Worm (Caenorhabditis elegans): ENCODE measurements around the gene sth-1.

Gene sth-1

ce11 chrV:8051851-8052250, at the start of gene sth-1:
TSS of gene sth-1 (plus strand) at chrV:8052151.
- TF ChIP-seq nfyb-1 (GFP tag; IDR thresholded peaks at IDR 0.05) (no peak), nfya-2 (GFP tag; IDR thresholded peaks at IDR 0.05) (no peak), nhr-90 (tag; optimal IDR thresholded peaks at IDR 0.05) (no peak), F57C9.4 (tag; optimal IDR thresholded peaks at IDR 0.05) (no peak), ceh-27 (GFP tag; optimal IDR thresholded peaks at IDR 0.05) (no peak), bed-2 (GFP tag; IDR thresholded peaks at IDR 0.05) (no peak), zfh-2 (GFP tag; conservative IDR thresholded peaks at IDR 0.05) (no peak), ztf-28 (GFP tag; IDR thresholded peaks at IDR 0.05) (no peak), egrh-3 (GFP tag; IDR thresholded peaks at IDR 0.05) (no peak)

DNA sequence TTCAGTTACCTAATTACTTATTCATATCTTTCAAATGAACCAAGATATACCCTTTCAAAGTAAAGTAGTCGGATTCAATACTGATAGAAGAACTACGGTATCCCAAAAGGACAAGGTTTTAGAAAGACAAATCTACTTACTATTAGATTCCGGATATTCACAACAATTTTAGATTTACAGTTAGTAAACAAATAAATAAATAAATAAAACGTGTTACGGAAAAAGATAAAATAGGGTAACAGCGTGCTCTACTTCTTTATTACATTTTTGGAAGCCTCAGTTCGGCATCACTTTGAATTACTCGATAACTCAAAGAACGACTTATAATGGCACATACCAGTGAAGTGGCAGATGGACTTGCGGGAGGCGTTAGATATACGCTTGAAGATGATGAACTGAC, 47.0 kb upstream of the sth-1 start, which contains the start of gene Y97E10AR.8:
Y97E10AR.8 (plus strand) TSS at position 301 of the 400 bp plus-strand sequence.
- TF ChIP-seq mcd-1 (GFP tag; IDR thresholded peaks at IDR 0.05) = no peak
- no peak for TF ChIP-seq lag-1 (GFP tag; IDR thresholded peaks at IDR 0.05)
- TF ChIP-seq egl-18 (GFP tag; IDR thresholded peaks at IDR 0.05) = no peak
- no peak for TF ChIP-seq ccch-3 (GFP tag; optimal IDR thresholded peaks at IDR 0.05)
- no peak for TF ChIP-seq somi-1 (GFP tag; optimal IDR thresholded peaks at IDR 0.05)
- no peak for TF ChIP-seq hmg-20 (GFP tag; IDR thresholded peaks at IDR 0.05)
- no peak for TF ChIP-seq madf-8 (GFP tag; conservative IDR thresholded peaks at IDR 0.05)
- TF ChIP-seq ceh-100 (GFP tag; IDR thresholded peaks at IDR 0.05) = no peak
- no peak for TF ChIP-seq snpc-1.1 (tag; optimal IDR thresholded peaks at IDR 0.05; ENCODE audit: insufficient read depth)
- TF ChIP-seq akir-1 (GFP tag; optimal IDR thresholded peaks at IDR 0.05) = no peak
- TF ChIP-seq F49E8.2 (tag; optimal IDR thresholded peaks at IDR 0.05; ENCODE audit: insufficient read depth) = no peak
- no peak for TF ChIP-seq xnd-1 (tag; optimal IDR thresholded peaks at IDR 0.05)
- no peak for TF ChIP-seq snpc-4 (GFP tag; optimal IDR thresholded peaks at IDR 0.05)
- no peak for TF ChIP-seq snpc-4 (tag; optimal IDR thresholded peaks at IDR 0.05)
- TF ChIP-seq ceh-40 (GFP tag; IDR thresholded peaks at IDR 0.05) = no peak
- no peak for TF ChIP-seq F55B11.4 (tag; optimal IDR thresholded peaks at IDR 0.05; ENCODE audit: borderline replicate concordance, insufficient read depth)
- TF ChIP-seq hmg-1.2 (GFP tag; IDR thresholded peaks at IDR 0.05) = no peak
- TF ChIP-seq F23B12.7 (tag; optimal IDR thresholded peaks at IDR 0.05; ENCODE audit: insufficient read depth) = no peak
- TF ChIP-seq F37B4.10 (GFP tag; IDR thresholded peaks at IDR 0.05) = no peak

DNA sequence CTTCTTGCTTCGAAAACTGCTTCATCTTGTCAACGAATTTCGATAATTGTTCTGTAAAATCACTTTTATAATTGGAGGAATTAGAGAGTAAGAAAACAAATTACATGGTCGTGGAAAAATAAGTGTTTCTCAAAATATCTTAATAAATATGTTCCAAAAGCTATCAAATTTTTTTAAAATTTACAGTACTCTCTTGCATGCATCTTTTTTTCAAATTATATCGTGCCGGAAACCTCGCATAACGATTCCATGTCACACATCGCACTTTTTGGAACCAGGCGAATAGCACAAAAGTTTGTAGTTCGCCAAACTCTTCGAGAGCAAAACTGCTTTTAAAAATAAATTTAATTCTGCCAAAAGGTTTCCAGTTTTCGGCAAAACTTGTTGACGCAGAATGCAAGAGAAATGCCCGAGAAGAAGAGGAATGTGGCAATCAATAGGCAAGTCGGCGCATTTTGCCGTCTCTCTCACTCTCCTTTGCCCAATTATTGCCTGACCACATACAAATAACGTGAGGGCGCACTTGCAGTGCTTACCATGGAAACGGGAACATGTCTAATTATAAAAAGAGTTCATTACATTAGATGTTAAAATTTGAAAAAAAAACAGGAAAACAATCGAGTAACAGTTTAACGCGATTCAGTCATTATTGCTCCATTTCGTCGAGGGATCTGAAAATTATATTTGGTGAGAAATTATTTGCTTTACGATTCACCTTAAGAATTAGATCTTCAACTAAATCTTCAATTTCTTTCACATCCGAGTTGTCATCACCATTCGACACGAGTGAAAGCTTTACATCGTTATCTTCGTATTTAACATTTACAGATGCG, 44.3 kb upstream of the sth-1 start, which contains the start of gene Y97E10AR.3:
Y97E10AR.3 (minus strand) TSS at position 51 of the 833 bp plus-strand sequence.
- TF ChIP-seq B0336.3 (GFP tag; IDR thresholded peaks at IDR 0.05) = 0 out of 2 replicates have a peak, but pooled peaks have one; percentile 40
- 0 out of 2 replicates have a peak, but pooled peaks have one; percentile 20 for TF ChIP-seq ztf-25 (GFP tag; IDR thresholded peaks at IDR 0.05)
- TF ChIP-seq dpl-1 (GFP tag; optimal IDR thresholded peaks at IDR 0.05) = no peak
- peak; percentile 3 for TF ChIP-seq nhr-80 (tag; optimal IDR thresholded peaks at IDR 0.05)
- TF ChIP-seq hsf-1 (GFP tag; IDR thresholded peaks at IDR 0.05) = 0 out of 2 replicates have a peak, but pooled peaks have one; percentile 8
- TF ChIP-seq snpc-3.4 (tag; optimal IDR thresholded peaks at IDR 0.05) = peak; percentile 6
- no peak for TF ChIP-seq aptf-3 (GFP tag; IDR thresholded peaks at IDR 0.05)

All from whole organism, young adult.